Worm (Caenorhabditis elegans) whole organism, mixed stage, embryonic: ENCODE data around the gene nhr-185.

ENCODE experiments used
- M03D4.4 ChIP-seq: sonication (generic microtip); optimal IDR thresholded peaks from 2 replicates; lab custom pipeline; 2017; ENCODE audit warnings: mild to moderate bottlenecking, missing genetic modification characterization, missing compliant biosample characterization
- blmp-1 ChIP-seq: fragments of 150-350 bp; optimal IDR thresholded peaks from 2 replicates; lab custom pipeline; 2014; ENCODE audit warnings: missing biosample characterization, missing genetic modification characterization
- ceh-39 ChIP-seq: fragments of 150-350 bp; optimal IDR thresholded peaks from 2 replicates; lab custom pipeline; 2014; ENCODE audit warnings: missing biosample characterization, missing genetic modification characterization
- ceh-43 ChIP-seq: fragments of 200-800 bp; sonication (Bioruptor generic); optimal IDR thresholded peaks from 2 replicates; lab custom pipeline; 2018; ENCODE audit warnings: mild to moderate bottlenecking, missing genetic modification characterization, moderate library complexity, missing compliant biosample characterization
- ceh-83 ChIP-seq: fragments of 200-800 bp; sonication (Bioruptor generic); optimal IDR thresholded peaks from 2 replicates; lab custom pipeline; 2018; ENCODE audit warnings: mild to moderate bottlenecking, missing genetic modification characterization, missing compliant biosample characterization
- ces-1 ChIP-seq: fragments of 150-350 bp; optimal IDR thresholded peaks from 2 replicates; lab custom pipeline; 2014; ENCODE audit warnings: missing biosample characterization, missing genetic modification reagents, missing genetic modification characterization
- cnd-1 ChIP-seq: fragments of 200-800 bp; sonication (Bioruptor generic); optimal IDR thresholded peaks from 2 replicates; lab custom pipeline; 2018; ENCODE audit warnings: mild to moderate bottlenecking, missing genetic modification characterization, missing compliant biosample characterization
- drap-1 ChIP-seq: fragments of 200-800 bp; sonication (Bioruptor generic); optimal IDR thresholded peaks from 3 replicates; lab custom pipeline; 2018; ENCODE audit warnings: mild to moderate bottlenecking, missing genetic modification characterization, missing compliant biosample characterization
- elt-1 ChIP-seq: sonication (generic microtip); optimal IDR thresholded peaks from 2 replicates; lab custom pipeline; 2017; ENCODE audit warnings: missing genetic modification characterization, mild to moderate bottlenecking, missing compliant biosample characterization, antibody characterized with exemption, moderate library complexity, borderline replicate concordance; ENCODE audit not compliant: insufficient read depth
- elt-3 ChIP-seq: fragments of 150-350 bp; optimal IDR thresholded peaks from 2 replicates; lab custom pipeline; 2014; ENCODE audit warnings: missing biosample characterization, missing genetic modification characterization
- flh-1 ChIP-seq: fragments of 200-800 bp; sonication (Bioruptor generic); optimal IDR thresholded peaks from 2 replicates; lab custom pipeline; 2018; ENCODE audit warnings: mild to moderate bottlenecking, missing genetic modification characterization, moderate library complexity, missing compliant biosample characterization
- hlh-1 ChIP-seq: fragments of 150-350 bp; optimal IDR thresholded peaks from 2 replicates; lab custom pipeline; 2014; ENCODE audit warnings: missing biosample characterization, missing genetic modification reagents, missing genetic modification characterization
- lin-13 ChIP-seq: fragments of 150-350 bp; optimal IDR thresholded peaks from 2 replicates; lab custom pipeline; 2014; ENCODE audit warnings: missing biosample characterization, missing genetic modification characterization
- lin-32 ChIP-seq: fragments of 200-800 bp; sonication (Bioruptor generic); optimal IDR thresholded peaks from 2 replicates; lab custom pipeline; 2018; ENCODE audit warnings: mild to moderate bottlenecking, missing genetic modification characterization, missing compliant biosample characterization
- mab-5 ChIP-seq: fragments of 150-350 bp; optimal IDR thresholded peaks from 2 replicates; lab custom pipeline; 2014; ENCODE audit warnings: missing biosample characterization, missing genetic modification characterization
- mep-1 ChIP-seq: fragments of 150-350 bp; optimal IDR thresholded peaks from 2 replicates; lab custom pipeline; 2017; ENCODE audit warnings: missing biosample characterization, missing genetic modification reagents, missing genetic modification characterization, inconsistent platforms
- mls-2 ChIP-seq: sonication (generic microtip); optimal IDR thresholded peaks from 2 replicates; lab custom pipeline; 2016; ENCODE audit warnings: mild to moderate bottlenecking, missing genetic modification characterization, moderate library complexity, missing compliant biosample characterization
- nhr-12 ChIP-seq: fragments of 150-350 bp; optimal IDR thresholded peaks from 2 replicates; lab custom pipeline; 2014; ENCODE audit warnings: missing biosample characterization, missing genetic modification characterization
- nhr-2 ChIP-seq: fragments of 150-350 bp; optimal IDR thresholded peaks from 2 replicates; lab custom pipeline; 2014; ENCODE audit warnings: missing biosample characterization, missing genetic modification characterization
- nhr-237 ChIP-seq: fragments of 150-350 bp; optimal IDR thresholded peaks from 2 replicates; lab custom pipeline; 2014; ENCODE audit warnings: missing biosample characterization, missing genetic modification characterization
- nhr-28 ChIP-seq: fragments of 150-350 bp; optimal IDR thresholded peaks from 2 replicates; lab custom pipeline; 2014; ENCODE audit warnings: missing biosample characterization, missing genetic modification characterization
- nhr-76 ChIP-seq: sonication (generic microtip); optimal IDR thresholded peaks from 2 replicates; lab custom pipeline; 2017; ENCODE audit warnings: missing biosample characterization, missing genetic modification characterization
- sem-2 ChIP-seq: fragments of 200-800 bp; sonication (Bioruptor generic); optimal IDR thresholded peaks from 2 replicates; lab custom pipeline; 2018; ENCODE audit warnings: mild to moderate bottlenecking, missing genetic modification characterization, missing compliant biosample characterization
- snpc-4 ChIP-seq: fragments of 150-350 bp; optimal IDR thresholded peaks from 2 replicates; lab custom pipeline; 2014; ENCODE audit warnings: missing biosample characterization, missing genetic modification characterization
- sptf-1 ChIP-seq: sonication (generic microtip); optimal IDR thresholded peaks from 2 replicates; lab custom pipeline; 2017; ENCODE audit warnings: mild to moderate bottlenecking, missing genetic modification characterization, moderate library complexity, missing compliant biosample characterization
- tbx-8 ChIP-seq: fragments of 200-800 bp; sonication (Bioruptor generic); optimal IDR thresholded peaks from 2 replicates; lab custom pipeline; 2018; ENCODE audit warnings: mild to moderate bottlenecking, missing genetic modification characterization, moderate library complexity, missing compliant biosample characterization
- unc-39 ChIP-seq: fragments of 150-350 bp; optimal IDR thresholded peaks from 2 replicates; lab custom pipeline; 2014; ENCODE audit warnings: missing biosample characterization, missing genetic modification characterization
- unc-62 ChIP-seq: fragments of 150-350 bp; optimal IDR thresholded peaks from 2 replicates; lab custom pipeline; 2014; ENCODE audit warnings: missing biosample characterization, missing genetic modification reagents, missing genetic modification characterization
- zip-8 ChIP-seq: fragments of 150-350 bp; optimal IDR thresholded peaks from 2 replicates; lab custom pipeline; 2014; ENCODE audit warnings: missing biosample characterization, missing genetic modification characterization
- ztf-11 ChIP-seq: fragments of 150-350 bp; optimal IDR thresholded peaks from 2 replicates; lab custom pipeline; 2014; ENCODE audit warnings: missing biosample characterization, missing genetic modification characterization

The nhr-185 gene

DNA sequence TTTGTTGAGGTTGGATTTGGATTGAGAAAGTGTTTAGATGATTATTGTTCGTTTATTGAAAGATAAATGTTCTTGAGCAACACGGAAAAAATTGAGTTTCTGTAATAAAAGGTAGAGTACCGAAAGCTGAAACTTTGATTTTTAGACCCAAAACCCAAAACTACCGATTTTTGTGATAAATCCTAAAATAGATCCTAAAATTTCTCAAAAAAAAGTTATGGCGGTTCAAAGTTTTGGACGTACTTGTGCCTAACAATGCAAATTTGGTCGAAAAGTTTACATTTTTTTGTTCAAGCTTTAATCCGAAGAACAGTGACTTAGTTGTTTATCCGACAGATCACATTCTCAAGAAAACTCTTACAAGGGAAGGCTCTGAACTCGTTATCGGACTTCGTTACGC, at the start of gene nhr-185:
Gene nhr-185 (minus strand): TSS at position 101 of the 400 bp plus-strand sequence.
- TF ChIP-seq M03D4.4 (tag; lab: Kevin White, UChicago) (no peak), nhr-76 (no peak), elt-1 (no peak), cnd-1 (tag; lab: Kevin White, UChicago) (no peak), sptf-1 (tag; lab: Kevin White, UChicago) (no peak), snpc-4 (no peak), mep-1 (tag; lab: Kevin White, UChicago) (no peak), nhr-237 (tag; lab: Kevin White, UChicago) (no peak), nhr-28 (tag; lab: Kevin White, UChicago) (no peak)

DNA sequence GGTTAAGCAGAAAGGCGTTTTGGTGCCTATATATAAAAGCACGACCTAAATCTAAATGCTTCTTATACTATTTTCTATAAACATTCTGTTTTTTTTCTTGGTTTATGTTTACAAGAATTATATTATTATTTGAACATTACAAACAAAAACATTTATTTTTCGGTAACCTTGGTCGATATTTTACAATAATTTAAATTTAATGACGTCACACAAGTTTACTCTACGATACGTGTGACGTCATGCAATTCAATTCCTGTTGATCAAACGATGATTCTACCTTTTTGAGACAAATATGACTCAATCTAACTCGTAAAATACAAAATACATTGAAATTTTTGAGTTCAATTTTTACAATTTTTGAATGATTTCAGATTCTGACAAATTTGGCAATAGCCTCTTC, 48.9 kb upstream of the nhr-185 start:
- TF ChIP-seq ceh-39 (tag; lab: Kevin White, UChicago) (no peak), zip-8 (tag; lab: Kevin White, UChicago) (peak; percentile 99)
- TF ChIP-seq, all 35 proteins: peak for 1

DNA sequence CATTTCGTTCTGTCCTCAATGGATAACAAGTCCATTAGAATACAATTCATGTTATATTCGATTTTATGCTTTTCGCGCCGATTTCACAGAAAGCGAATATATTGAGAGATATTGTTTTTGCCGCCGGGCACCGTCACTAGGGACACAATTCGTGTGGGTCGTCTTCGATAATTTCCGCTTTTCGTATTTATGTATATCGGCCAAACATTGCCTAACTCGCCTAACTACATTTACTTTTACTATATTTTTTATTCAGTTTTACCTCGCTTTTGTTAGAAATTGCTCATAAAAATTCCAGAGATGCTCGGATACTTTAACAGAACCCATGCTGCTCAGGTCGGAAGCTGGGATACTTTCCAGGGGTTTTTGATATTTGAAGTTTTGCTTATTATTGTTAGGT, 47.5 kb upstream of the nhr-185 start, which contains the start of gene sre-9:
Gene sre-9 (plus strand): TSS at position 301 of the 400 bp plus-strand sequence.
- TF ChIP-seq zip-8 (tag; lab: Kevin White, UChicago) (no peak), snpc-4 (no peak), unc-39 (tag; lab: Kevin White, UChicago) (no peak), unc-62 (GFP tag; lab: Kevin White, UChicago) (no peak), mab-5 (tag; lab: Kevin White, UChicago) (no peak)

DNA sequence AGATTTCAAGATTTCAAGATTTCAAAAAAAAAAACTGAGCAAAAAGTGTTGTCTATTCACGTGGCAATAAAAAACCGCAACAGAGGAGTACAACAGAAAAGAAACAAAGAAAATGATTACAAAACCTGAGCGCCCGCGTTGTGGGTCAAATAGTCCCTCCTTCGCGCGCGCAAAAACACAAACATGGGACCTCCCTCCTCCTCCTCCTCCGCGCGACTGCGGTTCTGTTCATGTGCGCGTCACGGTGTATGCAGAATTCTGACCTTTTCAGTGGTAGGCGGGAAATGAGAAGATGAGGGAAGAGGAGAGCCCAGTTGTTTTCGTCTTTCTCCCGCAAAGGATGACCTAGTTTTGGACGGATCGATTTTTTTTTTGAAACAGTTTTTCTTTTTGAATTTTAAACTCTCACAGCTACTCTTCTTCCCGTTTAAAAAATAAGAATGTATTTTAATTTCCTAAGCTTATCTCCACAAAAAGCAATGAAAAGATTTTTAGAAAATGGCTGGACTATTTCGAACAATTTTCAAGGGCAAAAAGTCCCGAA, 45.3 kb upstream of the nhr-185 start, which contains the start of gene C17E7.4:
Gene C17E7.4 (plus strand): TSS at position 494 of the 544 bp plus-strand sequence.
- no peak for TF ChIP-seq flh-1
- TF ChIP-seq mep-1 (tag; lab: Kevin White, UChicago), result no peak
- TF ChIP-seq sem-2, result no peak
- no peak for TF ChIP-seq mls-2 (tag; lab: Kevin White, UChicago)
- no peak for TF ChIP-seq cnd-1 (tag; lab: Kevin White, UChicago)
- TF ChIP-seq lin-32 (GFP tag; lab: Kevin White, UChicago), result no peak
- TF ChIP-seq mab-5 (tag; lab: Kevin White, UChicago), result no peak
- TF ChIP-seq lin-13, result no peak
- no peak for TF ChIP-seq blmp-1 (tag; lab: Kevin White, UChicago)
- no peak for TF ChIP-seq ces-1 (GFP tag; lab: Kevin White, UChicago)
- no peak for TF ChIP-seq zip-8 (tag; lab: Kevin White, UChicago)
- TF ChIP-seq elt-3 (tag; lab: Kevin White, UChicago), result no peak
- no peak for TF ChIP-seq nhr-12 (tag; lab: Kevin White, UChicago)
- TF ChIP-seq elt-1, result no peak
- no peak for TF ChIP-seq tbx-8 (GFP tag; lab: Kevin White, UChicago)
- no peak for TF ChIP-seq nhr-237 (tag; lab: Kevin White, UChicago)
- TF ChIP-seq unc-62 (GFP tag; lab: Kevin White, UChicago), result no peak
- no peak for TF ChIP-seq ztf-11 (tag; lab: Kevin White, UChicago)
- no peak for TF ChIP-seq hlh-1
- TF ChIP-seq drap-1, result no peak

DNA sequence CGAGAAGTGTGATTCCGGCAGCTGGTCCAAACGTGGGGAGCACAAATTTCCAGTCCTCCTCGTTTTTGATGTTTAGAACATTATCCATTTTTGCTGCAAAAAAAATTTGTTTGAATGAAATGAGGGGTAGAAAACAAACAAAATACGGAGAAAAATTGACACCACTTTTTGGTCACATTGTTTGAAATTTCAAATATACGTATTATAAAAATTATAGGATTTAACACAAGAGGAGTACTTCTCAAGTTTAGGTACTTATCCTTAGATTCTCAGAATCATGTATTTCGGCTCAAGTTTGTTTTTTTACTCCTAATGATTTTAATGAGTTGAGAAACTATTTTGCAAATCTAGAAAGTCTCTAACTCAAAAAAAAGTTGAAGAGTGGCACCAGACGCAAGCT, 44.8 kb upstream of the nhr-185 start, which contains the start of gene C17E7.12:
Gene C17E7.12 (minus strand): TSS at position 101 of the 400 bp plus-strand sequence.
- TF ChIP-seq cnd-1 (tag; lab: Kevin White, UChicago) (no peak), ceh-43 (GFP tag; lab: Kevin White, UChicago) (no peak), nhr-76 (no peak), elt-3 (tag; lab: Kevin White, UChicago) (no peak), unc-39 (tag; lab: Kevin White, UChicago) (no peak), M03D4.4 (tag; lab: Kevin White, UChicago) (no peak), drap-1 (no peak), lin-13 (no peak), ceh-83 (GFP tag; lab: Kevin White, UChicago) (no peak), sem-2 (no peak), mab-5 (tag; lab: Kevin White, UChicago) (no peak), ztf-11 (tag; lab: Kevin White, UChicago) (no peak)

DNA sequence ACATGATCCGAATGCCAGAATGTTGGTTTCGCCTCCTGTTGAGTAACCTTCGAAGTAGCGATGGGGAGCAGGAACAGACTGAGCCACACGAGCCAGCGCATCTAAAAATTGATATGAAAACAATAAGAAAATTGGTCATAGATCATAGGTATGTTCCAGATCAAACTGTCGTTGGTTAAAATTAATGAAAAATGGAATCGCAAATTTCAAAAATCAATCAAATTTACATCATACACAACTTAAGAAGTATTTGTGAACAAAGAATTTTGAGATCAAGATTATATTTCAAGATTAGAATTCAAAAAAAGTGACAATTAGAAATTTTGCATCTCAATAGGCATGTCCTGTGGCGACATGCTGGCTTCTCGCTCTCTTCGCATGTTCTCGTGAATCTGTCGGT, 43.6 kb upstream of the nhr-185 start, which contains the start of gene C17E7.9:
Gene C17E7.9 (minus strand): TSS at position 101 of the 400 bp plus-strand sequence.
- TF ChIP-seq ceh-43 (GFP tag; lab: Kevin White, UChicago) (no peak), nhr-76 (no peak), unc-62 (GFP tag; lab: Kevin White, UChicago) (no peak), hlh-1 (no peak), ztf-11 (tag; lab: Kevin White, UChicago) (no peak), lin-32 (GFP tag; lab: Kevin White, UChicago) (no peak), mls-2 (tag; lab: Kevin White, UChicago) (no peak), nhr-2 (tag; lab: Kevin White, UChicago) (no peak), sem-2 (no peak), sptf-1 (tag; lab: Kevin White, UChicago) (no peak), ceh-83 (GFP tag; lab: Kevin White, UChicago) (no peak), lin-13 (no peak)
